Fruit fly (Drosophila melanogaster) S2 (cell line): ENCODE results near the gene Ser12.

Source experiments
- CG8478 ChIP-seq: fragments of >200 bp; optimal IDR thresholded peaks from 2 replicates; lab custom pipeline; 2018
- CTCF ChIP-seq, 2 experiments: fragments of >200 bp; optimal IDR thresholded peaks; 2 replicates each; lab custom pipeline; 2018

DNA sequence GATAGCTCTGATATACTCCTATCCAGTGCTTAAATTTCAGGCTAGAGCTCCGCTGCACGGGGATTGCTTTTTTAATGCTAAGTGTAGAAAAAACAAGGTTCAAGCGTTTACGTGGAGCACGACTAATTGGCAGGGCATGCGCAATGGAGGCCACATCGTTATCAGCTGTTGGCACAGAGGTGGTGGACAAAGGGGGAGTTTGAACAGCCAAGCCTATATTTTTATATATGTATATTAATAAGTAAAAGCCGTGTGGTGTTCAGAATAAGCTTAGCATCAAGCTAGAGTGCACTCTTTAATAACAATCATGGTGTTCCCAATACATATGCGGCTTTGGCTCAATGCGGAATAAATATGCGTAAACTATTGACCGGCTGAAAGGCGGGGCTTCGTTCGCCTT is 38.6 kb downstream of the Ser12 start, which contains the start of gene CG15385:
- no peak for TF ChIP-seq CTCF (optimal IDR thresholded peaks at IDR 0.05; lab: Kevin White, UChicago)
- no peak for TF ChIP-seq CG8478
